Fruit fly (Drosophila melanogaster) whole organism, embryonic: ENCODE data around the gene Cow.

Experiments used
- Adf1 ChIP-seq: fragments of 200-800 bp; sonication (Bioruptor generic); IDR thresholded peaks from 2 replicates; pipeline ENCODE4 v1.3.6; 2022; ENCODE audit warnings: missing biosample characterization, missing genetic modification characterization
- CG10267 ChIP-seq: fragments of 200-800 bp; sonication (Bioruptor generic); optimal IDR thresholded peaks from 2 replicates; lab custom pipeline; 2018; ENCODE audit warnings: missing biosample characterization, mild to moderate bottlenecking, missing genetic modification characterization, moderate library complexity
- CG10979 ChIP-seq: fragments of 200-800 bp; sonication (Bioruptor generic); optimal IDR thresholded peaks from 2 replicates; lab custom pipeline; 2018; ENCODE audit warnings: missing biosample characterization, mild to moderate bottlenecking, missing genetic modification characterization, moderate library complexity
- CG12155 ChIP-seq: fragments of 200-800 bp; sonication (Bioruptor generic); optimal IDR thresholded peaks from 3 replicates; lab custom pipeline; 2016; ENCODE audit warnings: missing biosample characterization, missing genetic modification characterization
- CG12236 ChIP-seq: fragments of 200-800 bp; sonication (Bioruptor generic); optimal IDR thresholded peaks from 2 replicates; lab custom pipeline; 2016; ENCODE audit warnings: missing biosample characterization, missing genetic modification characterization
- CG12391 ChIP-seq: fragments of 200-800 bp; sonication (Bioruptor generic); optimal IDR thresholded peaks from 3 replicates; lab custom pipeline; 2018; ENCODE audit warnings: missing biosample characterization, mild to moderate bottlenecking, missing genetic modification characterization, moderate library complexity
- CG14050 ChIP-seq: fragments of 200-800 bp; sonication (Bioruptor generic); IDR thresholded peaks from 3 replicates; pipeline ENCODE4 v1.3.6; 2022; ENCODE audit warnings: missing biosample characterization, missing genetic modification characterization
- CG17612 ChIP-seq: fragments of 200-800 bp; sonication (Bioruptor generic); IDR thresholded peaks from 2 replicates; pipeline ENCODE4 v1.3.6; 2022; ENCODE audit warnings: missing biosample characterization, missing genetic modification characterization
- CG18764 ChIP-seq: fragments of 200-800 bp; sonication (Bioruptor generic); optimal IDR thresholded peaks from 3 replicates; lab custom pipeline; 2016; ENCODE audit warnings: missing biosample characterization, missing genetic modification characterization
- CG32767 ChIP-seq: fragments of 200-800 bp; sonication (Bioruptor generic); IDR thresholded peaks from 2 replicates; pipeline ENCODE4 v1.3.6; 2022; ENCODE audit warnings: missing biosample characterization, missing genetic modification characterization
- CG3281 ChIP-seq: fragments of 200-800 bp; sonication (Bioruptor generic); optimal IDR thresholded peaks from 3 replicates; lab custom pipeline; 2017; ENCODE audit warnings: missing biosample characterization, mild to moderate bottlenecking, missing genetic modification characterization
- CG3726 ChIP-seq: fragments of 200-800 bp; sonication (Bioruptor generic); IDR thresholded peaks from 3 replicates; pipeline ENCODE4, ENCODE4 v1.3.6; 2022; ENCODE audit warnings: missing biosample characterization, missing genetic modification characterization
- CG4730 ChIP-seq: fragments of 200-800 bp; sonication (Bioruptor generic); IDR thresholded peaks from 2 replicates; pipeline ENCODE4 v1.3.6; 2022; ENCODE audit warnings: missing biosample characterization, missing genetic modification characterization
- CG5180 ChIP-seq: fragments of 200-800 bp; sonication (Bioruptor generic); optimal IDR thresholded peaks from 3 replicates; lab custom pipeline; 2017; ENCODE audit warnings: missing biosample characterization, missing genetic modification characterization, mild to moderate bottlenecking, moderate library complexity, missing genetic modification reagents
- CG5953 ChIP-seq: fragments of 200-800 bp; sonication (Bioruptor generic); IDR thresholded peaks from 2 replicates; pipeline ENCODE4 v1.3.6; 2022; ENCODE audit warnings: missing biosample characterization, missing genetic modification characterization
- CG7745 ChIP-seq: fragments of 200-800 bp; sonication (Bioruptor generic); optimal IDR thresholded peaks from 2 replicates; lab custom pipeline; 2018; ENCODE audit warnings: missing biosample characterization, mild to moderate bottlenecking, missing genetic modification characterization, moderate library complexity
- CG7987 ChIP-seq: fragments of 200-800 bp; sonication (Bioruptor generic); optimal IDR thresholded peaks from 2 replicates; lab custom pipeline; 2018; ENCODE audit warnings: missing biosample characterization, mild to moderate bottlenecking, missing genetic modification characterization, moderate library complexity
- CG8765 ChIP-seq: fragments of 200-800 bp; sonication (Bioruptor generic); IDR thresholded peaks from 2 replicates; pipeline ENCODE4 v1.3.6; 2022; ENCODE audit warnings: missing biosample characterization, missing genetic modification characterization
- CHES-1-like ChIP-seq: fragments of 200-800 bp; sonication (Bioruptor generic); optimal IDR thresholded peaks from 2 replicates; lab custom pipeline; 2016; ENCODE audit warnings: missing biosample characterization, missing genetic modification characterization
- Camta ChIP-seq: fragments of 200-800 bp; sonication (Bioruptor generic); optimal IDR thresholded peaks from 2 replicates; lab custom pipeline; 2016; ENCODE audit warnings: missing biosample characterization, missing genetic modification characterization
- Dll ChIP-seq: fragments of 200-800 bp; sonication (Bioruptor generic); IDR thresholded peaks from 4 replicates; pipeline ENCODE4 v1.3.6; 2022; ENCODE audit warnings: missing biosample characterization, missing genetic modification characterization; ENCODE audit not compliant: partially characterized antibody
- Dp ChIP-seq: fragments of 200-800 bp; sonication (Bioruptor generic); optimal IDR thresholded peaks from 2 replicates; lab custom pipeline; 2018; ENCODE audit warnings: missing biosample characterization, mild to moderate bottlenecking, missing genetic modification characterization, moderate library complexity
- HLH4C ChIP-seq: fragments of 200-800 bp; sonication (Bioruptor generic); IDR thresholded peaks from 3 replicates; pipeline ENCODE4 v1.3.6; 2022; ENCODE audit warnings: missing biosample characterization, missing genetic modification characterization; ENCODE audit not compliant: partially characterized antibody
- HLH54F ChIP-seq: fragments of 200-800 bp; sonication (Bioruptor generic); optimal IDR thresholded peaks from 3 replicates; lab custom pipeline; 2016; ENCODE audit warnings: missing biosample characterization, missing genetic modification characterization
- Hr39 ChIP-seq: fragments of >200 bp; optimal IDR thresholded peaks from 2 replicates; lab custom pipeline; 2017
- Med ChIP-seq: fragments of 200-800 bp; sonication (Bioruptor generic); peaks from one replicate; lab custom pipeline; 2016; ENCODE audit warnings: missing biosample characterization, missing genetic modification characterization, mild to moderate bottlenecking, inconsistent platforms, moderate library complexity
- Meics ChIP-seq: fragments of 200-800 bp; sonication (Bioruptor generic); optimal IDR thresholded peaks from 2 replicates; lab custom pipeline; 2017; ENCODE audit warnings: missing biosample characterization, mild to moderate bottlenecking, missing genetic modification characterization
- Nf-YC ChIP-seq: fragments of 200-800 bp; optimal IDR thresholded peaks from 3 replicates; lab custom pipeline; 2019; ENCODE audit warnings: missing biosample characterization, mild to moderate bottlenecking, missing genetic modification characterization, moderate library complexity
- Rx ChIP-seq: fragments of 200-800 bp; sonication (Bioruptor generic); IDR thresholded peaks from 2 replicates; pipeline ENCODE4 v1.3.6; 2022; ENCODE audit warnings: missing biosample characterization, missing genetic modification characterization
- Side ChIP-seq: fragments of 200-800 bp; sonication (Bioruptor generic); optimal IDR thresholded peaks from 2 replicates; lab custom pipeline; 2016; ENCODE audit warnings: missing biosample characterization, missing genetic modification characterization
- Xbp1 ChIP-seq: fragments of 200-800 bp; sonication (Bioruptor generic); optimal IDR thresholded peaks from 3 replicates; lab custom pipeline; 2016; ENCODE audit warnings: missing biosample characterization, mild to moderate bottlenecking, missing genetic modification characterization
- ash1 ChIP-seq: fragments of 200-800 bp; sonication (Bioruptor generic); optimal IDR thresholded peaks from 2 replicates; lab custom pipeline; 2018; ENCODE audit warnings: missing biosample characterization, mild to moderate bottlenecking, missing genetic modification characterization
- az2 ChIP-seq: fragments of 200-800 bp; sonication (Bioruptor generic); optimal IDR thresholded peaks from 3 replicates; lab custom pipeline; 2016; ENCODE audit warnings: missing biosample characterization, missing genetic modification characterization
- bbx ChIP-seq: fragments of 200-800 bp; sonication (Bioruptor generic); IDR thresholded peaks from 2 replicates; pipeline ENCODE4 v1.3.6; 2022; ENCODE audit warnings: missing biosample characterization, missing genetic modification characterization; ENCODE audit not compliant: partially characterized antibody
- cad ChIP-seq: fragments of >200 bp; optimal IDR thresholded peaks from 2 replicates; lab custom pipeline; 2017; ENCODE audit warnings: missing biosample characterization, missing genetic modification characterization
- cas ChIP-seq: fragments of 200-800 bp; sonication (Bioruptor generic); IDR thresholded peaks from 2 replicates; pipeline ENCODE4 v1.3.6; 2022; ENCODE audit warnings: missing biosample characterization, missing genetic modification characterization
- chif ChIP-seq, 2 experiments: fragments of 200-800 bp; sonication (Bioruptor generic); optimal IDR thresholded peaks; 3 replicates each; lab custom pipeline; 2016; ENCODE audit warnings: missing biosample characterization in 2 of 2, missing genetic modification characterization in 2 of 2
- crc ChIP-seq: fragments of 200-800 bp; sonication (Bioruptor generic); optimal IDR thresholded peaks from 2 replicates; lab custom pipeline; 2016; ENCODE audit warnings: missing biosample characterization, missing genetic modification characterization
- dm ChIP-seq: fragments of 200-800 bp; sonication (Bioruptor generic); optimal IDR thresholded peaks from 3 replicates; lab custom pipeline; 2016; ENCODE audit warnings: missing biosample characterization, missing genetic modification characterization
- fd102C ChIP-seq: fragments of 200-800 bp; sonication (Bioruptor generic); optimal IDR thresholded peaks from 2 replicates; lab custom pipeline; 2018; ENCODE audit warnings: missing biosample characterization, mild to moderate bottlenecking, missing genetic modification characterization, moderate library complexity
- fu2 ChIP-seq: fragments of 200-800 bp; sonication (Bioruptor generic); optimal IDR thresholded peaks from 2 replicates; lab custom pipeline; 2016; ENCODE audit warnings: missing biosample characterization, missing genetic modification characterization
- ind ChIP-seq: fragments of 200-800 bp; sonication (Bioruptor generic); optimal IDR thresholded peaks from 3 replicates; lab custom pipeline; 2016; ENCODE audit warnings: missing biosample characterization, missing genetic modification characterization
- kah ChIP-seq: fragments of 200-800 bp; sonication (Bioruptor generic); optimal IDR thresholded peaks from 2 replicates; lab custom pipeline; 2018; ENCODE audit warnings: missing biosample characterization, mild to moderate bottlenecking, missing genetic modification characterization
- lmd ChIP-seq: fragments of 200-800 bp; sonication (Bioruptor generic); IDR thresholded peaks from 2 replicates; pipeline ENCODE4 v1.3.6; 2022; ENCODE audit warnings: missing biosample characterization, missing genetic modification characterization
- nerfin-1 ChIP-seq: fragments of 200-800 bp; sonication (Bioruptor generic); optimal IDR thresholded peaks from 3 replicates; lab custom pipeline; 2019; ENCODE audit warnings: missing biosample characterization, mild to moderate bottlenecking, missing genetic modification characterization, moderate library complexity
- onecut ChIP-seq: fragments of 200-800 bp; sonication (Bioruptor generic); IDR thresholded peaks from 2 replicates; pipeline ENCODE4 v1.3.6; 2022; ENCODE audit warnings: missing biosample characterization, missing genetic modification characterization
- sim ChIP-seq: fragments of 200-800 bp; sonication (Bioruptor generic); IDR thresholded peaks from 2 replicates; pipeline ENCODE4 v1.3.6; 2022; ENCODE audit warnings: missing biosample characterization, missing genetic modification characterization
- sisA ChIP-seq: fragments of 200-800 bp; sonication (Bioruptor generic); IDR thresholded peaks from 2 replicates; pipeline ENCODE4 v1.3.6; 2022; ENCODE audit warnings: missing biosample characterization, missing genetic modification characterization
- slp2 ChIP-seq: fragments of 200-800 bp; sonication (Bioruptor generic); optimal IDR thresholded peaks from 2 replicates; lab custom pipeline; 2016; ENCODE audit warnings: missing biosample characterization, missing genetic modification characterization
- tna ChIP-seq: fragments of 200-800 bp; sonication (Bioruptor generic); IDR thresholded peaks from 2 replicates; pipeline ENCODE4 v1.3.6; 2022; ENCODE audit warnings: missing biosample characterization, missing genetic modification characterization; ENCODE audit not compliant: partially characterized antibody
- zen2 ChIP-seq: fragments of 200-800 bp; sonication (Bioruptor generic); IDR thresholded peaks from 3 replicates; pipeline ENCODE4 v1.3.6; 2022; ENCODE audit warnings: missing biosample characterization, missing genetic modification characterization; ENCODE audit not compliant: partially characterized antibody

Cow gene

dm6 chr3R:23067209-23067826, 45.2 kb downstream of the Cow start, which contains the start of gene CG17111 (continued):
- TF ChIP-seq CG7987 (GFP tag; lab: Kevin White, UChicago) (no peak), Rx (GFP tag; lab: Robert Waterston, UW) (no peak), Hr39 (lab: Kevin White, UChicago) (no peak), CG10267 (tag; lab: Kevin White, UChicago) (no peak), CG5953 (GFP tag; lab: Robert Waterston, UW) (no peak), slp2 (GFP tag; lab: Kevin White, UChicago) (no peak), nerfin-1 (tag; lab: Kevin White, UChicago) (no peak), CG12236 (GFP tag; lab: Kevin White, UChicago) (no peak), Meics (GFP tag; lab: Kevin White, UChicago) (peak; percentile 36), Nf-YC (tag; lab: Kevin White, UChicago) (peak; percentile 7), Camta (no peak), bbx (GFP tag; lab: Robert Waterston, UW) (no peak), zen2 (GFP tag; lab: Robert Waterston, UW) (no peak), HLH4C (GFP tag; lab: Robert Waterston, UW) (no peak), Adf1 (GFP tag; lab: Robert Waterston, UW) (no peak), CG3281 (GFP tag; lab: Kevin White, UChicago) (peak; percentile 29), CG12391 (peak; percentile 46), CG12155 (GFP tag; lab: Kevin White, UChicago) (no peak), CG8765 (no peak), cas (GFP tag; lab: Robert Waterston, UW) (no peak), chif (GFP tag; optimal IDR thresholded peaks at IDR 0.05; lab: Kevin White, UChicago) (no peak), fd102C (GFP tag; lab: Kevin White, UChicago) (no peak), lmd (peak; percentile 66), CG32767 (GFP tag; lab: Robert Waterston, UW) (no peak), az2 (peak; percentile 15), sisA (no peak), dm (GFP tag; lab: Kevin White, UChicago) (no peak), CG18764 (GFP tag; lab: Kevin White, UChicago) (no peak), Side (GFP tag; lab: Kevin White, UChicago) (no peak), CG14050 (GFP tag; lab: Robert Waterston, UW) (no peak), CG7745 (tag; lab: Kevin White, UChicago) (no peak), crc (no peak), CG17612 (GFP tag; lab: Robert Waterston, UW) (no peak), fu2 (GFP tag; lab: Kevin White, UChicago) (no peak), Dll (GFP tag; lab: Robert Waterston, UW) (no peak), kah (no peak), Dp (GFP tag; lab: Kevin White, UChicago) (no peak), tna (GFP tag; lab: Robert Waterston, UW) (no peak), ash1 (no peak), CG10979 (no peak), CG3726 (no peak), cad (no peak), CHES-1-like (GFP tag; lab: Kevin White, UChicago) (no peak), CG5180 (GFP tag; lab: Kevin White, UChicago) (no peak), CG4730 (GFP tag; lab: Robert Waterston, UW) (0 out of 2 replicates have a peak, but pooled peaks have one; percentile 5), HLH54F (GFP tag; lab: Kevin White, UChicago) (no peak), ind (GFP tag; lab: Kevin White, UChicago) (peak; percentile 47), Xbp1 (GFP tag; lab: Kevin White, UChicago) (peak; percentile 25), Med (GFP tag; lab: Kevin White, UChicago) (peak; percentile 57), sim (no peak), onecut (GFP tag; lab: Robert Waterston, UW) (0 out of 2 replicates have a peak, but pooled peaks have one; percentile 5)
